Fruit fly (Drosophila melanogaster): ENCODE data around the gene Grl36b.
A peak's percentile ranks its signal among the peaks of the same experiment; 100 is the strongest.

Gene Grl36b

DNA sequence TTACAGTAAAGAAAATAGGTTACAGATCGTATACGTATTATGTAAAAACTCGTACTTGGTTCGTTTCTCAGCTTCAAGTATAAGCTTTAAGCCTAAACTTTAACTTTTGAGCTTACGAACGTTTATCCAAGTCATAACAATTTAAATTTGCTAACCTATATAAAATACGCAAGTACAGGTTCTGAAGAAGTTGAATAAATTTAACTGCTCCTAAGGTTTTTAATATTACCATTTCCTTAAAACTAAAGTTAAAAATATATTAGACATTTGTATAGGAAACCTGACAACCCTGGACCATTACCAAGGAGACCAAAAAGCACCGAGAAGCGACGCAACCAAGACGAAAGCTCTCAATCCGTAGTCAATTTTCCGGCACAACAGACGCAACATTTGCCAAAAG, 5.9 kb downstream of the Grl36b start, which contains the start of gene CG5758:
TSS of gene CG5758 (plus strand) at position 353 of the 400 bp plus-strand sequence.
- TF ChIP-seq EcR (GFP tag; optimal IDR thresholded peaks at IDR 0.05) (no peak), Pif1A (GFP tag; optimal IDR thresholded peaks at IDR 0.05) (peak; percentile 40), rn (GFP tag; IDR thresholded peaks at IDR 0.05) (no peak), CG13204 (GFP tag; optimal IDR thresholded peaks at IDR 0.05) (no peak), fd96Ca (GFP tag; IDR thresholded peaks at IDR 0.05) (no peak), CG4496 (GFP tag; IDR thresholded peaks at IDR 0.05) (no peak), CG10348 (GFP tag; IDR thresholded peaks at IDR 0.05) (no peak), CG8159 (tag; optimal IDR thresholded peaks at IDR 0.05) (peak; percentile 16), Ets98B (GFP tag; IDR thresholded peaks at IDR 0.05) (peak; percentile 44; the same call in 1 of the 2 replicates), CG14655 (GFP tag; optimal IDR thresholded peaks at IDR 0.05) (no peak), D1 (tag; optimal IDR thresholded peaks at IDR 0.05) (no peak), Pif1B (GFP tag; optimal IDR thresholded peaks at IDR 0.05) (peak; percentile 8), CG34367 (tag; optimal IDR thresholded peaks at IDR 0.05) (no peak)

DNA sequence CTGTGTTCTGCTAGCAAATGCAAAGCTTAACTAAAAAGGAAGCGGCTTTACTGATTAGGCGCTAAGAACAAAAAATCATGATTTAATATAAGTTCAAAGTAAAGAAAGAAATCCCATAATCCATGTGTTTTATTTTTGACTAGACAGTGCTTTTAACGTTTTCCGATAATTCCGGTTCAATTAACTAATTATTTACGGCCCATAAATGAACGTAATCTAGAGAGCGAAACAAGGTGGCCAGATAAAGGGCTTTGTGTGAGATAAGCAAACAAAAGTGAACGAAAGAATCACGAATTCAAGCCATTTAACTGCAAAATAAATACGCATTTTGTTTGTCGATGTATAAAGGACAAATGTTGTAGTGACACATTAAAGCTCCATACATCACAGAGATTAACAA, 10.4 kb downstream of the Grl36b start:
- TF ChIP-seq CG17806 (tag; optimal IDR thresholded peaks at IDR 0.05), result no peak

DNA sequence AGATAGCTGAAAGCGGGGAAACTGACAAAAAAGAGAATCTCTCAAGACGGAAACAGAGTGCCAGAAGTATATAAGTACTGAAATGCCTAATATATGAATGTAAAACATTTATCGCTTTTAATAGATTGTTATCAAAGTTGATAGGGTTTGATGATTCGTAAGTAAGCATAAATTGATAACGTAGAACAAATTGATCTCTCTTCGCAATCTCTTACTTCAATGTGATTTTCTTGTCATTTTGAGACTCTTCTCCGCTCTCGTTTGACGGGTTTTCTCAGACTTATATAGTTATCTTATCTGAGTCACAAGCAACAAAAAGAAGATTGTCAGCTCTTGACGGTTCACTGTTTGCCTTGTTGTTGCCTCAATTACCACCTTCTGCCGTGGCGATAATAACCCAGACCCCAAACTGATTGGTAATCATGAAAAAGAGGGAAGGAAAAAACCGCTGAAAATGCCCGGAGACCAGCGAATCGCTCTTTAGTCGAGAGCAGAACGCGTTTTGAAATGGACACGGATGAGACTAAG, 11.3 kb downstream of the Grl36b start, which contains the start of gene CG15152:
TSS of gene CG15152 (plus strand) at position 372 of the 528 bp plus-strand sequence.
- TF ChIP-seq CG34367 (tag; optimal IDR thresholded peaks at IDR 0.05) (no peak), CG10348 (GFP tag; IDR thresholded peaks at IDR 0.05) (0 out of 2 replicates have a peak, but pooled peaks have one; percentile 14)

- no peak for TF ChIP-seq CG12605 (GFP tag; IDR thresholded peaks at IDR 0.05)
- TF ChIP-seq CG34367 (tag; optimal IDR thresholded peaks at IDR 0.05), result no peak
- TF ChIP-seq CG9948 (tag; optimal IDR thresholded peaks at IDR 0.05), result no peak
- TF ChIP-seq CG13204 (GFP tag; optimal IDR thresholded peaks at IDR 0.05), result no peak
- no peak for TF ChIP-seq CG8159 (tag; optimal IDR thresholded peaks at IDR 0.05)
These were observed 12.5 kb downstream of the Grl36b start, which contains the start of gene CG44476 for dm6 chr2L:18113079-18113478. TSS of gene CG44476 (minus strand) at chr2L:18113179.

DNA sequence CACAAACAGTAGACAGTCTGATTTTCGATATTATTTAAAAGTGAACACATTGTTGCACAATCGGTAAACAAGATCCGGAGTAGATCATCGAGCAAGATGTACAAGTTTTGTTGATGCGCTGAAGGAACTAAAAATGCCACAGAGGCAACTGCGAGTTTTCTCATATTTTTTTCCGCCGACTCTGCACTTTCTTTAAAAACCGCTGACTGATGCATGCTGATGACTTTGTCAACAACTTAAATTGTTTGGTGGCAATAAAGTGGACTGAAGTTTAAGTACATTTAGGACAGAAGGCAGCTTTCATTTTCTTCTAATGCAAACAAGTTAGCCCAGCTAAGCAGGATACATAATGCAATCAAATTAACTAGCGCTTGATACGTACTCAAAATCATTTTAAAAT, 13.1 kb downstream of the Grl36b start:
- no peak for TF ChIP-seq CG13204 (GFP tag; optimal IDR thresholded peaks at IDR 0.05)
- TF ChIP-seq CG15710 (tag; optimal IDR thresholded peaks at IDR 0.05), result no peak
- TF ChIP-seq CG8159 (tag; optimal IDR thresholded peaks at IDR 0.05), result no peak
- TF ChIP-seq CG10348 (GFP tag; IDR thresholded peaks at IDR 0.05), result no peak
- no peak for TF ChIP-seq CG12605 (GFP tag; IDR thresholded peaks at IDR 0.05)
- no peak for TF ChIP-seq rn (GFP tag; IDR thresholded peaks at IDR 0.05)
- no peak for TF ChIP-seq gl (tag; optimal IDR thresholded peaks at IDR 0.05)

DNA sequence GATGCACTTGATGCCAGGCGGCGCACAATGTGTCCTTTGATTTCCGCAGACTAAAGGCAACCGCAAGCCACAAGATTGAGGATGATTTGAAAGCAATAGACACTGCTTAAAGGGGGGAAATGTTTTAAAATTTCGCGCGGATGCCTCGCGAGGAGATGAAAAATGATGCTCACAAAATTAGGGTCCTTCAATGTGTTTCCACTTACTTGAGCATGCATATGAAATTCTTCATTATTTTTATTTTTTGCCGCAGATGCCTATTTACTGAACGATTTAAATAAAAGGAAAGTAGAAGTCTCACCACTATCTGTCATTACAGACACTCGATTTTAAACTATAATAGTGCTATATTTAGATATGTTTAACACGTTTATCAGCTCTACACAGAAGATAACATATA, 29.3 kb downstream of the Grl36b start, which contains the start of gene Slc25A46b:
TSS of gene Slc25A46b (plus strand) at position 301 of the 400 bp plus-strand sequence.
- TF ChIP-seq CG8301 (tag; optimal IDR thresholded peaks at IDR 0.05), result no peak
- TF ChIP-seq Snoo (tag; optimal IDR thresholded peaks at IDR 0.05), result no peak

DNA sequence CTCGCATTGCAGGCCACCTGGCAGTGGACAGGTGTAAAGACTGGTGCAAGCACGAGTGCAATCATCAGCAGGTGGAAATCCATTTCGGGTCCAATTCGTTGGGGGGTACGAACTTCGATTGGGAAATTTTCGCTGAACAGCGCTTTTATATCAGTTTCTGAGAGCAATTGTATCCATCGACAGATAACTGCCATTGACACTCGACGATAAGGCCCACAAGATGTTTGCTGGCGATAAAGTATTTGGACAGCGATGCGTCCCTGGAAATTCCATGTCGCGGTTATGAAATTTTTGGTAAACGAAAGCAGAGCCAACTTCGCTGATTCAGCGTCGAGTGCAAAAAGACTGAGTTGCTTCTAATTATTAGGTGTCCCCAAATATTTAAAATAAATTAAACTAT, 33.4 kb downstream of the Grl36b start, which contains the start of gene CG15153:
TSS of gene CG15153 (minus strand) at position 101 of the 400 bp plus-strand sequence.
- TF ChIP-seq gl (tag; optimal IDR thresholded peaks at IDR 0.05), result no peak
- no peak for TF ChIP-seq CG13204 (GFP tag; optimal IDR thresholded peaks at IDR 0.05)
- TF ChIP-seq CG17806 (tag; optimal IDR thresholded peaks at IDR 0.05), result no peak
- TF ChIP-seq CG8159 (tag; optimal IDR thresholded peaks at IDR 0.05), result no peak
- TF ChIP-seq CG15710 (tag; optimal IDR thresholded peaks at IDR 0.05), result no peak
- TF ChIP-seq fd96Ca (GFP tag; IDR thresholded peaks at IDR 0.05), result no peak
- no peak for TF ChIP-seq CG12605 (GFP tag; IDR thresholded peaks at IDR 0.05)
- no peak for TF ChIP-seq CG34367 (tag; optimal IDR thresholded peaks at IDR 0.05)
- TF ChIP-seq CG4496 (GFP tag; IDR thresholded peaks at IDR 0.05), result no peak
- TF ChIP-seq Snoo (tag; optimal IDR thresholded peaks at IDR 0.05), result no peak
- no peak for TF ChIP-seq CG9948 (tag; optimal IDR thresholded peaks at IDR 0.05)
- no peak for TF ChIP-seq CG10348 (GFP tag; IDR thresholded peaks at IDR 0.05)
- TF ChIP-seq CG14655 (GFP tag; optimal IDR thresholded peaks at IDR 0.05), result no peak
- no peak for TF ChIP-seq EcR (GFP tag; optimal IDR thresholded peaks at IDR 0.05)

dm6 chr2L:18091705-18092104, 33.8 kb downstream of the Grl36b start:
- TF ChIP-seq CG32121 (GFP tag; IDR thresholded peaks at IDR 0.05) (no peak), CG10348 (GFP tag; IDR thresholded peaks at IDR 0.05) (no peak), CG17806 (tag; optimal IDR thresholded peaks at IDR 0.05) (no peak), EcR (GFP tag; optimal IDR thresholded peaks at IDR 0.05) (no peak), CG12605 (GFP tag; IDR thresholded peaks at IDR 0.05) (no peak), CG13204 (GFP tag; optimal IDR thresholded peaks at IDR 0.05) (no peak), CG14655 (GFP tag; optimal IDR thresholded peaks at IDR 0.05) (no peak), CG8301 (tag; optimal IDR thresholded peaks at IDR 0.05) (no peak), Snoo (tag; optimal IDR thresholded peaks at IDR 0.05) (no peak), CG4496 (GFP tag; IDR thresholded peaks at IDR 0.05) (no peak), D1 (tag; optimal IDR thresholded peaks at IDR 0.05) (no peak), CG15710 (tag; optimal IDR thresholded peaks at IDR 0.05) (no peak), rn (GFP tag; IDR thresholded peaks at IDR 0.05) (no peak), fd96Ca (GFP tag; IDR thresholded peaks at IDR 0.05) (no peak)

Data from whole organism, pupa.